Worm (Caenorhabditis elegans) whole organism, L3 larva: ENCODE data around the gene nep-8.
A peak's percentile ranks its signal among the peaks of the same experiment; 100 is the strongest.

Experiments
- R02D3.7 ChIP-seq: fragments of 150-350 bp; optimal IDR thresholded peaks from 2 replicates; lab custom pipeline; 2014; ENCODE audit warnings: missing biosample characterization, missing genetic modification characterization
- ZK546.5 ChIP-seq: sonication (generic microtip); optimal IDR thresholded peaks from 2 replicates; lab custom pipeline; 2017; ENCODE audit warnings: missing biosample characterization, missing genetic modification characterization
- aly-2 ChIP-seq: fragments of 150-350 bp; optimal IDR thresholded peaks from 2 replicates; lab custom pipeline; 2014; ENCODE audit warnings: missing biosample characterization, missing genetic modification characterization
- ama-1 ChIP-seq: fragments of 150-350 bp; optimal IDR thresholded peaks from 2 replicates; lab custom pipeline; 2018
- ceh-28 ChIP-seq: fragments of 150-350 bp; optimal IDR thresholded peaks from 2 replicates; lab custom pipeline; 2014; ENCODE audit warnings: missing biosample characterization, missing genetic modification reagents, missing genetic modification characterization
- ceh-82 ChIP-seq: fragments of 150-350 bp; optimal IDR thresholded peaks from 2 replicates; lab custom pipeline; 2014; ENCODE audit warnings: missing biosample characterization, missing genetic modification characterization
- egl-27 ChIP-seq: sonication (generic microtip); optimal IDR thresholded peaks from 4 replicates; lab custom pipeline; 2017; ENCODE audit warnings: missing biosample characterization, missing genetic modification reagents, missing genetic modification characterization
- egl-5 ChIP-seq: fragments of 150-350 bp; optimal IDR thresholded peaks from 2 replicates; lab custom pipeline; 2017; ENCODE audit warnings: missing biosample characterization, missing genetic modification reagents, missing genetic modification characterization, inconsistent platforms
- elt-2 ChIP-seq: sonication (generic microtip); optimal IDR thresholded peaks from 2 replicates; lab custom pipeline; 2016; ENCODE audit warnings: missing genetic modification reagents, mild to moderate bottlenecking, missing genetic modification characterization, missing compliant biosample characterization
- elt-3 ChIP-seq, 3 experiments: fragments of 150-350 bp in 1 of 3; sonication (generic microtip) in 2 of 3; optimal IDR thresholded peaks; 2 replicates in 2 of 3; 4 replicates in 1 of 3; lab custom pipeline; 2014 to 2017; ENCODE audit warnings: missing biosample characterization in 3 of 3, missing genetic modification characterization in 3 of 3
- eor-1 ChIP-seq, 2 experiments: fragments of 150-350 bp; optimal IDR thresholded peaks; 2 replicates each; lab custom pipeline; 2014 to 2018; ENCODE audit warnings: missing biosample characterization in 2 of 2, missing genetic modification characterization in 2 of 2
- fkh-10 ChIP-seq: sonication (generic microtip); optimal IDR thresholded peaks from 2 replicates; lab custom pipeline; 2017; ENCODE audit warnings: missing biosample characterization, missing genetic modification reagents, missing genetic modification characterization
- fkh-2 ChIP-seq: fragments of 150-350 bp; optimal IDR thresholded peaks from 2 replicates; lab custom pipeline; 2014; ENCODE audit warnings: missing biosample characterization, missing genetic modification reagents, missing genetic modification characterization
- fos-1 ChIP-seq: fragments of 150-350 bp; optimal IDR thresholded peaks from 2 replicates; lab custom pipeline; 2014; ENCODE audit warnings: missing biosample characterization, missing genetic modification characterization
- hmg-11 ChIP-seq: sonication (generic microtip); optimal IDR thresholded peaks from 2 replicates; lab custom pipeline; 2016; ENCODE audit warnings: missing genetic modification characterization, missing compliant biosample characterization
- jun-1 ChIP-seq: fragments of 150-350 bp; optimal IDR thresholded peaks from 2 replicates; lab custom pipeline; 2014; ENCODE audit warnings: missing biosample characterization, missing genetic modification reagents, missing genetic modification characterization
- lin-39 ChIP-seq: fragments of 150-350 bp; optimal IDR thresholded peaks from 2 replicates; lab custom pipeline; 2018; ENCODE audit warnings: missing biosample characterization, missing genetic modification reagents, missing genetic modification characterization
- mdl-1 ChIP-seq: fragments of 150-350 bp; optimal IDR thresholded peaks from 2 replicates; lab custom pipeline; 2014; ENCODE audit warnings: missing biosample characterization, missing genetic modification characterization
- mml-1 ChIP-seq: fragments of 150-350 bp; sonication (generic microtip); optimal IDR thresholded peaks from 3 replicates; lab custom pipeline; 2014; ENCODE audit warnings: missing biosample characterization, missing genetic modification characterization
- nfya-1 ChIP-seq: sonication (generic microtip); optimal IDR thresholded peaks from 2 replicates; lab custom pipeline; 2017; ENCODE audit warnings: missing genetic modification characterization, mild to moderate bottlenecking, missing compliant biosample characterization, antibody characterized with exemption, moderate library complexity; ENCODE audit not compliant: insufficient read depth
- nhr-11 ChIP-seq: fragments of 150-350 bp; optimal IDR thresholded peaks from 2 replicates; lab custom pipeline; 2014; ENCODE audit warnings: missing biosample characterization, missing genetic modification characterization
- nhr-12 ChIP-seq: fragments of 150-350 bp; optimal IDR thresholded peaks from 2 replicates; lab custom pipeline; 2014; ENCODE audit warnings: missing biosample characterization, missing genetic modification characterization
- nhr-23 ChIP-seq: fragments of 150-350 bp; optimal IDR thresholded peaks from 2 replicates; lab custom pipeline; 2014; ENCODE audit warnings: missing biosample characterization, missing genetic modification reagents, missing genetic modification characterization
- nhr-237 ChIP-seq: fragments of 150-350 bp; optimal IDR thresholded peaks from 2 replicates; lab custom pipeline; 2014; ENCODE audit warnings: missing biosample characterization, missing genetic modification characterization
- nhr-43 ChIP-seq: sonication (generic microtip); optimal IDR thresholded peaks from 2 replicates; lab custom pipeline; 2016; ENCODE audit warnings: mild to moderate bottlenecking, missing genetic modification characterization, missing compliant biosample characterization; ENCODE audit not compliant: poor library complexity, severe bottlenecking
- nhr-67 ChIP-seq: fragments of 150-350 bp; optimal IDR thresholded peaks from 2 replicates; lab custom pipeline; 2014; ENCODE audit warnings: missing biosample characterization, missing genetic modification characterization
- nhr-76 ChIP-seq: fragments of 150-350 bp; sonication (generic microtip); optimal IDR thresholded peaks from 5 replicates; lab custom pipeline; 2014; ENCODE audit warnings: missing biosample characterization, missing genetic modification characterization
- nhr-77 ChIP-seq: fragments of 150-350 bp; optimal IDR thresholded peaks from 2 replicates; lab custom pipeline; 2014; ENCODE audit warnings: missing biosample characterization, missing genetic modification characterization
- pha-4 ChIP-seq: fragments of 150-350 bp; optimal IDR thresholded peaks from 2 replicates; lab custom pipeline; 2014; ENCODE audit warnings: missing biosample characterization, missing genetic modification reagents, missing genetic modification characterization
- pqm-1 ChIP-seq: fragments of 150-350 bp; optimal IDR thresholded peaks from 2 replicates; lab custom pipeline; 2017; ENCODE audit warnings: missing biosample characterization, missing genetic modification characterization, inconsistent platforms
- snpc-4 ChIP-seq: fragments of 150-350 bp; optimal IDR thresholded peaks from 2 replicates; lab custom pipeline; 2014; ENCODE audit warnings: missing biosample characterization, missing genetic modification characterization
- tbx-2 ChIP-seq: sonication (generic microtip); optimal IDR thresholded peaks from 2 replicates; lab custom pipeline; 2016; ENCODE audit warnings: mild to moderate bottlenecking, missing genetic modification characterization, missing compliant biosample characterization
- unc-39 ChIP-seq: sonication (generic microtip); optimal IDR thresholded peaks from 4 replicates; lab custom pipeline; 2017; ENCODE audit warnings: missing biosample characterization, missing genetic modification characterization
- unc-62 ChIP-seq: fragments of 150-350 bp; sonication (generic microtip); optimal IDR thresholded peaks from 4 replicates; lab custom pipeline; 2014; ENCODE audit warnings: missing biosample characterization, missing genetic modification reagents, missing genetic modification characterization
- zag-1 ChIP-seq: fragments of 150-350 bp; optimal IDR thresholded peaks from 2 replicates; lab custom pipeline; 2014; ENCODE audit warnings: missing biosample characterization, missing genetic modification characterization
- ztf-11 ChIP-seq: fragments of 150-350 bp; optimal IDR thresholded peaks from 2 replicates; lab custom pipeline; 2014; ENCODE audit warnings: missing biosample characterization, missing genetic modification characterization
- ztf-4 ChIP-seq: fragments of 150-350 bp; optimal IDR thresholded peaks from 2 replicates; lab custom pipeline; 2014; ENCODE audit warnings: missing biosample characterization, missing genetic modification characterization

nep-8 gene

ce11 chrII:3437393-3437792 is 33.8 kb downstream of the nep-8 start:
- TF ChIP-seq nhr-11 (tag; lab: Kevin White, UChicago), result no peak
- TF ChIP-seq nfya-1 (tag; lab: Kevin White, UChicago), result no peak
- TF ChIP-seq unc-39, result no peak
- no peak for TF ChIP-seq fkh-10 (GFP tag; lab: Kevin White, UChicago)
- TF ChIP-seq elt-2 (tag; lab: Kevin White, UChicago), result no peak
- no peak for TF ChIP-seq nhr-23 (tag; lab: Kevin White, UChicago)
- no peak for TF ChIP-seq fkh-2 (tag; lab: Kevin White, UChicago)
- TF ChIP-seq nhr-12 (tag; lab: Kevin White, UChicago), result no peak
- no peak for TF ChIP-seq zag-1 (tag; lab: Kevin White, UChicago)
- TF ChIP-seq nhr-237 (tag; lab: Kevin White, UChicago), result no peak
- TF ChIP-seq mdl-1 (tag; lab: Kevin White, UChicago), result no peak
- TF ChIP-seq ama-1 (lab: Kevin White, UChicago), result no peak

ce11 chrII:3438280-3438679 is 34.6 kb downstream of the nep-8 start:
- no peak for TF ChIP-seq nhr-12 (tag; lab: Kevin White, UChicago)

ce11 chrII:3439244-3439698 is 35.6 kb downstream of the nep-8 start:
- TF ChIP-seq hmg-11 (tag; lab: Kevin White, UChicago), result no peak
- TF ChIP-seq ztf-11 (tag; lab: Kevin White, UChicago), result no peak
- TF ChIP-seq fos-1 (tag; lab: Kevin White, UChicago), result no peak
- no peak for TF ChIP-seq pha-4
- no peak for TF ChIP-seq fkh-10 (GFP tag; lab: Kevin White, UChicago)
- peak; percentile 56 for TF ChIP-seq lin-39 (tag; lab: Kevin White, UChicago)
- TF ChIP-seq R02D3.7 (tag; lab: Kevin White, UChicago), result no peak
- no peak for TF ChIP-seq zag-1 (tag; lab: Kevin White, UChicago)
- TF ChIP-seq ztf-4, result no peak
- TF ChIP-seq egl-27 (tag; lab: Kevin White, UChicago), result no peak
- no peak for TF ChIP-seq unc-39
- no peak for TF ChIP-seq nhr-77 (tag; lab: Kevin White, UChicago)
- TF ChIP-seq egl-5 (tag; lab: Kevin White, UChicago), result no peak
- no peak for TF ChIP-seq ceh-28 (tag; lab: Kevin White, UChicago)
- TF ChIP-seq nhr-23 (tag; lab: Kevin White, UChicago), result no peak
- no peak for TF ChIP-seq mdl-1 (tag; lab: Kevin White, UChicago)
- TF ChIP-seq jun-1 (tag; lab: Kevin White, UChicago), result no peak
- TF ChIP-seq nhr-11 (tag; lab: Kevin White, UChicago), result no peak
- TF ChIP-seq aly-2, result no peak
- no peak for TF ChIP-seq unc-62 (GFP tag; lab: Kevin White, UChicago)
- TF ChIP-seq nfya-1 (tag; lab: Kevin White, UChicago), result peak; percentile 15
- no peak for TF ChIP-seq ceh-82 (tag; lab: Kevin White, UChicago)
- TF ChIP-seq ZK546.5, result no peak
- TF ChIP-seq elt-3 (tag; optimal IDR thresholded peaks at IDR 0.05; lab: Kevin White, UChicago), result no peak
- TF ChIP-seq snpc-4 (tag; lab: Kevin White, UChicago), result no peak
- no peak for TF ChIP-seq ama-1 (lab: Kevin White, UChicago)
- no peak for TF ChIP-seq eor-1 (tag; optimal IDR thresholded peaks at IDR 0.05; lab: Kevin White, UChicago)
- no peak for TF ChIP-seq nhr-76
- TF ChIP-seq nhr-67 (tag; lab: Kevin White, UChicago), result no peak
- TF ChIP-seq nhr-43 (tag; lab: Kevin White, UChicago), result no peak
- no peak for TF ChIP-seq mml-1 (tag; lab: Kevin White, UChicago)
- TF ChIP-seq fkh-2 (tag; lab: Kevin White, UChicago), result no peak
- peak; percentile 69 for TF ChIP-seq pqm-1
- TF ChIP-seq tbx-2 (tag; lab: Kevin White, UChicago), result no peak
- TF ChIP-seq elt-2 (tag; lab: Kevin White, UChicago), result peak; percentile 96
